Worm (Caenorhabditis elegans): ENCODE results near the gene hil-3.

ce11 chrX:8110193-8110592 is 48.8 kb upstream of the hil-3 start, which contains the start of gene K07E3.1:
- TF ChIP-seq dao-5 (tag; optimal IDR thresholded peaks at IDR 0.05) = no peak
- TF ChIP-seq him-1 (tag; optimal IDR thresholded peaks at IDR 0.05) = no peak
- TF ChIP-seq W03F9.2 (tag; optimal IDR thresholded peaks at IDR 0.05) = no peak

All from whole organism, L4/young adult.